Fruit fly (Drosophila melanogaster) whole organism, adult: ENCODE results near the gene CG7772.

Source experiments
- CG12768 ChIP-seq: fragments of 200-800 bp; sonication (Bioruptor generic); optimal IDR thresholded peaks from 2 replicates; lab custom pipeline; 2017; ENCODE audit warnings: missing biosample characterization, missing genetic modification characterization, mild to moderate bottlenecking, moderate library complexity, missing genetic modification reagents
- CG1620 ChIP-seq: fragments of 200-800 bp; sonication (Bioruptor generic); optimal IDR thresholded peaks from 2 replicates; lab custom pipeline; 2016; ENCODE audit warnings: missing biosample characterization, missing genetic modification characterization
- bab1 ChIP-seq: fragments of 200-800 bp; sonication (Bioruptor generic); optimal IDR thresholded peaks from 3 replicates; lab custom pipeline; 2019; ENCODE audit warnings: missing biosample characterization, mild to moderate bottlenecking, missing genetic modification characterization, moderate library complexity

dm6 chrX:17915929-17916328 lies 8.9 kb upstream of the CG7772 start:
- no peak for TF ChIP-seq CG1620 (GFP tag; lab: Kevin White, UChicago)
- TF ChIP-seq CG12768 (GFP tag; lab: Kevin White, UChicago): no peak
- TF ChIP-seq bab1 (GFP tag; lab: Kevin White, UChicago): no peak
